Fruit fly (Drosophila melanogaster) whole organism, prepupa: ENCODE results near the gene CG15546.
A peak's percentile ranks its signal among the peaks of the same experiment; 100 is the strongest.

Experiments
- Blimp-1 ChIP-seq: fragments of 200-800 bp; sonication (Bioruptor generic); optimal IDR thresholded peaks from 3 replicates; lab custom pipeline; 2017; ENCODE audit warnings: missing biosample characterization, missing genetic modification characterization, mild to moderate bottlenecking, moderate library complexity, missing genetic modification reagents
- CG10631 ChIP-seq: fragments of 200-800 bp; sonication (Bioruptor generic); optimal IDR thresholded peaks from 2 replicates; lab custom pipeline; 2016; ENCODE audit warnings: missing biosample characterization, missing genetic modification characterization
- CG10669 ChIP-seq: fragments of 200-800 bp; sonication (Bioruptor generic); optimal IDR thresholded peaks from 3 replicates; lab custom pipeline; 2018; ENCODE audit warnings: missing biosample characterization, mild to moderate bottlenecking, missing genetic modification characterization, moderate library complexity
- CG11294 ChIP-seq: fragments of 200-800 bp; sonication (Bioruptor generic); IDR thresholded peaks from 2 replicates; pipeline ENCODE4 v1.3.6; 2022; ENCODE audit warnings: missing biosample characterization, missing genetic modification characterization
- CG15336 ChIP-seq: fragments of 200-800 bp; sonication (Bioruptor generic); IDR thresholded peaks from 2 replicates; pipeline ENCODE4 v1.3.6; 2022; ENCODE audit warnings: missing biosample characterization, missing genetic modification characterization
- CG1621 ChIP-seq: fragments of 200-800 bp; sonication (Bioruptor generic); optimal IDR thresholded peaks from 3 replicates; lab custom pipeline; 2018; ENCODE audit warnings: missing biosample characterization, mild to moderate bottlenecking, missing genetic modification characterization
- CG16779 ChIP-seq: fragments of 200-800 bp; sonication (Bioruptor generic); optimal IDR thresholded peaks from 3 replicates; lab custom pipeline; 2017; ENCODE audit warnings: missing biosample characterization, mild to moderate bottlenecking, missing genetic modification characterization
- CG31627 ChIP-seq: fragments of 200-800 bp; sonication (Bioruptor generic); optimal IDR thresholded peaks from 3 replicates; lab custom pipeline; 2016; ENCODE audit warnings: missing biosample characterization, missing genetic modification characterization
- CG32006 ChIP-seq: fragments of 200-800 bp; sonication (Bioruptor generic); optimal IDR thresholded peaks from 3 replicates; lab custom pipeline; 2017; ENCODE audit warnings: missing biosample characterization, mild to moderate bottlenecking, missing genetic modification characterization
- CG34406 ChIP-seq: fragments of 200-800 bp; sonication (Bioruptor generic); optimal IDR thresholded peaks from 3 replicates; lab custom pipeline; 2016; ENCODE audit warnings: missing biosample characterization, missing genetic modification characterization
- CG3919 ChIP-seq: fragments of 200-800 bp; sonication (Bioruptor generic); optimal IDR thresholded peaks from 3 replicates; lab custom pipeline; 2016; ENCODE audit warnings: missing biosample characterization, missing genetic modification characterization
- CG4318 ChIP-seq: fragments of 200-800 bp; sonication (Bioruptor generic); optimal IDR thresholded peaks from 3 replicates; lab custom pipeline; 2017; ENCODE audit warnings: missing biosample characterization, mild to moderate bottlenecking, missing genetic modification characterization
- CG6163 ChIP-seq: fragments of 200-800 bp; sonication (Bioruptor generic); IDR thresholded peaks from 3 replicates; pipeline ENCODE4 v1.3.6; 2022; ENCODE audit warnings: missing biosample characterization, missing genetic modification characterization
- CG6276 ChIP-seq: fragments of 200-800 bp; sonication (Bioruptor generic); optimal IDR thresholded peaks from 2 replicates; lab custom pipeline; 2017; ENCODE audit warnings: missing biosample characterization, mild to moderate bottlenecking, missing genetic modification characterization
- CG6792 ChIP-seq: fragments of 200-800 bp; sonication (Bioruptor generic); optimal IDR thresholded peaks from 3 replicates; lab custom pipeline; 2016; ENCODE audit warnings: missing biosample characterization, missing genetic modification characterization
- CG6808 ChIP-seq: fragments of 200-800 bp; sonication (Bioruptor generic); optimal IDR thresholded peaks from 3 replicates; lab custom pipeline; 2017; ENCODE audit warnings: missing biosample characterization, missing genetic modification characterization, mild to moderate bottlenecking, moderate library complexity, missing genetic modification reagents
- CG7368 ChIP-seq: fragments of 200-800 bp; sonication (Bioruptor generic); optimal IDR thresholded peaks from 3 replicates; lab custom pipeline; 2016; ENCODE audit warnings: missing biosample characterization, missing genetic modification characterization
- CG8319 ChIP-seq: fragments of 200-800 bp; sonication (Bioruptor generic); optimal IDR thresholded peaks from 3 replicates; lab custom pipeline; 2016; ENCODE audit warnings: missing biosample characterization, missing genetic modification characterization
- CG9139 ChIP-seq: fragments of 200-800 bp; sonication (Bioruptor generic); optimal IDR thresholded peaks from 3 replicates; lab custom pipeline; 2017; ENCODE audit warnings: missing biosample characterization, mild to moderate bottlenecking, missing genetic modification characterization
- Eip75B ChIP-seq: fragments of 200-800 bp; sonication (Bioruptor generic); optimal IDR thresholded peaks from 3 replicates; lab custom pipeline; 2016; ENCODE audit warnings: missing biosample characterization, missing genetic modification characterization
- Eip78C ChIP-seq: fragments of 200-800 bp; sonication (Bioruptor generic); peaks from one replicate; lab custom pipeline; 2016; ENCODE audit warnings: missing biosample characterization, missing genetic modification characterization
- Ets21C ChIP-seq: fragments of 200-800 bp; sonication (Bioruptor generic); optimal IDR thresholded peaks from 3 replicates; lab custom pipeline; 2016; ENCODE audit warnings: missing biosample characterization, missing genetic modification characterization
- Ets96B ChIP-seq: fragments of 200-800 bp; optimal IDR thresholded peaks from 2 replicates; lab custom pipeline; 2019; ENCODE audit warnings: missing biosample characterization, mild to moderate bottlenecking, missing genetic modification characterization, moderate library complexity
- Gug ChIP-seq: fragments of 200-800 bp; sonication (Bioruptor generic); IDR thresholded peaks from 2 replicates; pipeline ENCODE4 v1.3.6; 2022; ENCODE audit warnings: missing biosample characterization, missing genetic modification characterization
- Hr39 ChIP-seq: fragments of 200-800 bp; sonication (Bioruptor generic); optimal IDR thresholded peaks from 2 replicates; lab custom pipeline; 2016; ENCODE audit warnings: missing biosample characterization, missing genetic modification characterization
- Lpt ChIP-seq: fragments of 200-800 bp; sonication (Bioruptor generic); optimal IDR thresholded peaks from 3 replicates; lab custom pipeline; 2016; ENCODE audit warnings: missing biosample characterization, missing genetic modification characterization
- Met ChIP-seq: fragments of 200-800 bp; sonication (Bioruptor generic); optimal IDR thresholded peaks from 3 replicates; lab custom pipeline; 2016; ENCODE audit warnings: missing biosample characterization, missing genetic modification characterization
- OdsH ChIP-seq: fragments of 200-800 bp; sonication (Bioruptor generic); optimal IDR thresholded peaks from 3 replicates; lab custom pipeline; 2016; ENCODE audit warnings: missing biosample characterization, missing genetic modification characterization
- Smox ChIP-seq: fragments of 200-800 bp; sonication (Bioruptor generic); optimal IDR thresholded peaks from 3 replicates; lab custom pipeline; 2016; ENCODE audit warnings: missing biosample characterization, missing genetic modification characterization
- Sox102F ChIP-seq: fragments of 200-800 bp; sonication (Bioruptor generic); optimal IDR thresholded peaks from 2 replicates; lab custom pipeline; 2016; ENCODE audit warnings: missing biosample characterization, mild to moderate bottlenecking, missing genetic modification characterization
- Sox14 ChIP-seq: fragments of 200-800 bp; sonication (Bioruptor generic); optimal IDR thresholded peaks from 3 replicates; lab custom pipeline; 2016; ENCODE audit warnings: missing biosample characterization, missing genetic modification characterization
- Sox15 ChIP-seq: fragments of 200-800 bp; sonication (Bioruptor generic); optimal IDR thresholded peaks from 3 replicates; lab custom pipeline; 2016; ENCODE audit warnings: missing biosample characterization, missing genetic modification characterization
- achi ChIP-seq: fragments of 200-800 bp; sonication (Bioruptor generic); optimal IDR thresholded peaks from 3 replicates; lab custom pipeline; 2016; ENCODE audit warnings: missing biosample characterization, missing genetic modification characterization
- dac ChIP-seq: fragments of 200-800 bp; sonication (Bioruptor generic); optimal IDR thresholded peaks from 2 replicates; lab custom pipeline; 2017; ENCODE audit warnings: missing biosample characterization, mild to moderate bottlenecking, missing genetic modification characterization
- dsx ChIP-seq: fragments of 200-800 bp; optimal IDR thresholded peaks from 3 replicates; lab custom pipeline; 2019; ENCODE audit warnings: missing biosample characterization, mild to moderate bottlenecking, missing genetic modification characterization, moderate library complexity; ENCODE audit not compliant: poor library complexity, severe bottlenecking
- eg ChIP-seq: fragments of 200-800 bp; sonication (Bioruptor generic); IDR thresholded peaks from 3 replicates; pipeline ENCODE4 v1.3.6; 2022; ENCODE audit warnings: missing biosample characterization, missing genetic modification characterization
- esn ChIP-seq: fragments of 200-800 bp; sonication (Bioruptor generic); optimal IDR thresholded peaks from 2 replicates; lab custom pipeline; 2016; ENCODE audit warnings: missing biosample characterization, mild to moderate bottlenecking, missing genetic modification characterization, moderate library complexity
- fd59A ChIP-seq: fragments of 200-800 bp; sonication (Bioruptor generic); optimal IDR thresholded peaks from 2 replicates; lab custom pipeline; 2017; ENCODE audit warnings: missing biosample characterization, mild to moderate bottlenecking, missing genetic modification characterization, missing genetic modification reagents
- fd85E ChIP-seq: fragments of 200-800 bp; sonication (Bioruptor generic); optimal IDR thresholded peaks from 3 replicates; lab custom pipeline; 2016; ENCODE audit warnings: missing biosample characterization, missing genetic modification characterization
- fkh ChIP-seq: fragments of 200-800 bp; sonication (Bioruptor generic); optimal IDR thresholded peaks from 3 replicates; lab custom pipeline; 2017; ENCODE audit warnings: missing biosample characterization, mild to moderate bottlenecking, missing genetic modification characterization, moderate library complexity
- lz ChIP-seq: fragments of 200-800 bp; sonication (Bioruptor generic); optimal IDR thresholded peaks from 3 replicates; lab custom pipeline; 2016; ENCODE audit warnings: missing biosample characterization, missing genetic modification characterization
- net ChIP-seq: fragments of 200-800 bp; sonication (Bioruptor generic); optimal IDR thresholded peaks from 3 replicates; lab custom pipeline; 2016; ENCODE audit warnings: missing biosample characterization, missing genetic modification characterization
- pdm3 ChIP-seq: fragments of 200-800 bp; sonication (Bioruptor generic); optimal IDR thresholded peaks from 3 replicates; lab custom pipeline; 2016; ENCODE audit warnings: missing biosample characterization, missing genetic modification characterization
- spab ChIP-seq: fragments of 200-800 bp; sonication (Bioruptor generic); optimal IDR thresholded peaks from 2 replicates; lab custom pipeline; 2017; ENCODE audit warnings: missing biosample characterization, mild to moderate bottlenecking, missing genetic modification characterization, missing genetic modification reagents
- svp ChIP-seq: fragments of 200-800 bp; sonication (Bioruptor generic); peaks from one replicate; lab custom pipeline; 2016; ENCODE audit warnings: missing biosample characterization, missing genetic modification characterization
- vri ChIP-seq: fragments of 200-800 bp; sonication (Bioruptor generic); optimal IDR thresholded peaks from 3 replicates; lab custom pipeline; 2016; ENCODE audit warnings: missing biosample characterization, mild to moderate bottlenecking, missing genetic modification characterization

CG15546 gene

dm6 chr3R:30849473-30850145, 26.4 kb downstream of the CG15546 start:
- no peak for TF ChIP-seq CG7368 (GFP tag; lab: Kevin White, UChicago)
- no peak for TF ChIP-seq eg (GFP tag; lab: Robert Waterston, UW)
- TF ChIP-seq net, result no peak
- no peak for TF ChIP-seq CG11294
- TF ChIP-seq CG32006 (GFP tag; lab: Kevin White, UChicago), result no peak
- TF ChIP-seq Ets96B (tag; lab: Kevin White, UChicago), result no peak
- TF ChIP-seq CG6792 (GFP tag; lab: Kevin White, UChicago), result no peak
- no peak for TF ChIP-seq Ets21C (GFP tag; lab: Kevin White, UChicago)
- TF ChIP-seq Eip78C (GFP tag; lab: Kevin White, UChicago), result no peak
- TF ChIP-seq, all 60 proteins: peak for 0

DNA sequence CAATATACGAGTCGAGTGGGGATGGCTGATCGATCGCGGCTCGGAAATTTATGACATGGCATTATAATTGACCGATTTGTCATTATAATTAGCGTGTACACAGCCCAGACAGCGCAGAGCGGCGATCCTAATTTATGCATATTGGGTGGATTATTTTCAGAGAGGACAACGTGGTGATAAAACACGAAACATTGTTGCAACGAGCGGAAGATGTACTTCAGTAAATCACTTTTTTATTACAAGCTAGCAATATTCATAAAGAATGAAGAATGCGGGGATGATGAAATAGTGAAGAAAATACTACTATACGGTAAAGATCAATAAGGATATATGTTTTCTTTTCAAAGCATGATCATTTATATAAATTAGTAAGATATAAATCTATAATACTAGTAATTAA, 31.6 kb downstream of the CG15546 start:
- peak; percentile 92 for TF ChIP-seq dsx (GFP tag; lab: Kevin White, UChicago)
- TF ChIP-seq Sox14, result no peak

DNA sequence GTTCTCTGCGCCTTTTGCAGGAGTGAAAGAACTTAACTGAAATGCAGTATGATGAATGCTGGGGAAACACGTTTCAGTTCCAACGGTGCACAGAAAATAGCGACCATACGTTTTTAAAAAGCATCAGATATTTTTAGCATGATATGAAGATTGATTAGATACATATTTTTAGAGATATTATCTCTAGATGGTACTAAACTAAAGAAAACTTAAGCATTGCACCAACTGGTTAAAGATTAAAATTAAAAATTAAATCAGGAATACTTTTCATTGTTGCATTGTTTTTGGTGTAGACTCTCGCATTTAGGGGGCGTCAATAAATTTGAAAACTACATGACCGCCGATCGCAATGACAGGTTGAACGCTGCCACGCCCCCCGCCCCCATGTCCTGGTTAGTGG, 32.3 kb downstream of the CG15546 start:
- TF ChIP-seq dac (GFP tag; lab: Kevin White, UChicago), result no peak
- TF ChIP-seq CG3919, result peak; percentile 50
- TF ChIP-seq spab (GFP tag; lab: Kevin White, UChicago), result no peak
- TF ChIP-seq Sox15 (GFP tag; lab: Kevin White, UChicago), result peak; percentile 41
- no peak for TF ChIP-seq fkh (GFP tag; lab: Kevin White, UChicago)
- 0 out of 3 replicates have a peak, but pooled peaks have one; percentile 42 for TF ChIP-seq CG6163 (GFP tag; lab: Robert Waterston, UW)
- no peak for TF ChIP-seq CG32006 (GFP tag; lab: Kevin White, UChicago)
- no peak for TF ChIP-seq CG9139 (GFP tag; lab: Kevin White, UChicago)
- TF ChIP-seq CG6808 (GFP tag; lab: Kevin White, UChicago), result no peak
- TF ChIP-seq CG6792 (GFP tag; lab: Kevin White, UChicago), result peak; percentile 43
- no peak for TF ChIP-seq CG16779 (tag; lab: Kevin White, UChicago)
- TF ChIP-seq CG8319 (GFP tag; lab: Kevin White, UChicago), result no peak
- peak; percentile 36 for TF ChIP-seq dsx (GFP tag; lab: Kevin White, UChicago)
- peak; percentile 12; the same call in 1 of the 2 replicates for TF ChIP-seq Gug (GFP tag; lab: Robert Waterston, UW)
- TF ChIP-seq Ets21C (GFP tag; lab: Kevin White, UChicago), result peak; percentile 58
- TF ChIP-seq Ets96B (tag; lab: Kevin White, UChicago), result peak; percentile 68
- TF ChIP-seq Hr39 (GFP tag; lab: Kevin White, UChicago), result peak; percentile 61
- peak; percentile 78 for TF ChIP-seq esn (GFP tag; lab: Kevin White, UChicago)
- peak; percentile 71 for TF ChIP-seq lz (GFP tag; lab: Kevin White, UChicago)
- TF ChIP-seq Met (GFP tag; lab: Kevin White, UChicago), result peak; percentile 81
- no peak for TF ChIP-seq Lpt (GFP tag; lab: Kevin White, UChicago)
- TF ChIP-seq pdm3, result peak; percentile 47
- no peak for TF ChIP-seq CG15336 (GFP tag; lab: Robert Waterston, UW)
- no peak for TF ChIP-seq eg (GFP tag; lab: Robert Waterston, UW)
- TF ChIP-seq Smox (GFP tag; lab: Kevin White, UChicago), result peak; percentile 77
- peak; percentile 65 for TF ChIP-seq CG31627
- TF ChIP-seq Blimp-1, result no peak
- no peak for TF ChIP-seq vri (GFP tag; lab: Kevin White, UChicago)
- TF ChIP-seq CG34406, result peak; percentile 8
- TF ChIP-seq net, result no peak
- TF ChIP-seq CG1621 (tag; lab: Kevin White, UChicago), result no peak
- peak; percentile 47 for TF ChIP-seq OdsH (GFP tag; lab: Kevin White, UChicago)
- TF ChIP-seq svp (GFP tag; lab: Kevin White, UChicago), result peak; percentile 93
- TF ChIP-seq fd59A (GFP tag; lab: Kevin White, UChicago), result peak; percentile 3
- TF ChIP-seq Sox102F (GFP tag; lab: Kevin White, UChicago), result peak; percentile 56
- peak; percentile 39 for TF ChIP-seq Eip75B
- TF ChIP-seq CG10631, result peak; percentile 7
- TF ChIP-seq CG6276 (GFP tag; lab: Kevin White, UChicago), result no peak
- no peak for TF ChIP-seq Sox14
- peak; percentile 14 for TF ChIP-seq achi
- TF ChIP-seq CG4318 (GFP tag; lab: Kevin White, UChicago), result no peak
- peak; percentile 64 for TF ChIP-seq CG10669
- no peak for TF ChIP-seq fd85E (GFP tag; lab: Kevin White, UChicago)
